Worm (Caenorhabditis elegans) whole organism, mixed stage, embryonic: ENCODE results near the gene T09A12.1.

Experiments used
- bed-3 ChIP-seq: fragments of 200-800 bp; sonication (Bioruptor generic); optimal IDR thresholded peaks from 3 replicates; lab custom pipeline; 2018; ENCODE audit warnings: mild to moderate bottlenecking, missing genetic modification characterization, moderate library complexity, missing compliant biosample characterization
- ceh-43 ChIP-seq: fragments of 200-800 bp; sonication (Bioruptor generic); optimal IDR thresholded peaks from 2 replicates; lab custom pipeline; 2018; ENCODE audit warnings: mild to moderate bottlenecking, missing genetic modification characterization, moderate library complexity, missing compliant biosample characterization
- ces-1 ChIP-seq: fragments of 150-350 bp; optimal IDR thresholded peaks from 2 replicates; lab custom pipeline; 2014; ENCODE audit warnings: missing biosample characterization, missing genetic modification reagents, missing genetic modification characterization
- elt-3 ChIP-seq: fragments of 150-350 bp; optimal IDR thresholded peaks from 2 replicates; lab custom pipeline; 2014; ENCODE audit warnings: missing biosample characterization, missing genetic modification characterization
- lin-32 ChIP-seq: fragments of 200-800 bp; sonication (Bioruptor generic); optimal IDR thresholded peaks from 2 replicates; lab custom pipeline; 2018; ENCODE audit warnings: mild to moderate bottlenecking, missing genetic modification characterization, missing compliant biosample characterization
- nhr-12 ChIP-seq: fragments of 150-350 bp; optimal IDR thresholded peaks from 2 replicates; lab custom pipeline; 2014; ENCODE audit warnings: missing biosample characterization, missing genetic modification characterization
- nhr-2 ChIP-seq: fragments of 150-350 bp; optimal IDR thresholded peaks from 2 replicates; lab custom pipeline; 2014; ENCODE audit warnings: missing biosample characterization, missing genetic modification characterization
- nhr-28 ChIP-seq: fragments of 150-350 bp; optimal IDR thresholded peaks from 2 replicates; lab custom pipeline; 2014; ENCODE audit warnings: missing biosample characterization, missing genetic modification characterization
- pha-4 ChIP-seq: fragments of 150-350 bp; optimal IDR thresholded peaks from 2 replicates; lab custom pipeline; 2018; ENCODE audit warnings: missing biosample characterization, missing genetic modification reagents, missing genetic modification characterization
- tbx-8 ChIP-seq: fragments of 200-800 bp; sonication (Bioruptor generic); optimal IDR thresholded peaks from 2 replicates; lab custom pipeline; 2018; ENCODE audit warnings: mild to moderate bottlenecking, missing genetic modification characterization, moderate library complexity, missing compliant biosample characterization
- unc-39 ChIP-seq: fragments of 150-350 bp; optimal IDR thresholded peaks from 2 replicates; lab custom pipeline; 2014; ENCODE audit warnings: missing biosample characterization, missing genetic modification characterization
- unc-62 ChIP-seq: fragments of 150-350 bp; optimal IDR thresholded peaks from 2 replicates; lab custom pipeline; 2014; ENCODE audit warnings: missing biosample characterization, missing genetic modification reagents, missing genetic modification characterization
- zip-8 ChIP-seq: fragments of 150-350 bp; optimal IDR thresholded peaks from 2 replicates; lab custom pipeline; 2014; ENCODE audit warnings: missing biosample characterization, missing genetic modification characterization

T09A12.1 gene

DNA sequence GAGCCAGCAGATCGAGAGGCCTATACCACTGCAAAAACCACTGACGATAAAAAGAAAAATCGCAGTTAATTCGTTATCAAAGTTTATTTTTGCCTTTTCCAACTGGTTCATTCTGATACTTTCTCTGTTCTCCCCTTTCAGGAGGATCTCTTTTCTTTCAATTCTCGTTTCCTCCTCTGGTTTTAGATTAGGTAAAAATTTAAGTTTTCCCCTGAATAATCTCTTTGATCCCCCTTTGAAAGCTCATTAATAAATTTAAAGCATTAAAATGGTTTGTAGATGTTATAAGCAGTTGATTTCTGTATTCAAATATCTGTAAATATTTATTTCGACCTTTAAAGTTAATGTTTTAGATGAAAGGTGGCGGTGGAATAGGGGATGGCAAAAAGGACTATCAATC is 47.0 kb downstream of the T09A12.1 start, which contains the start of gene K07H8.2:
Gene K07H8.2 (plus strand): TSS at position 301 of the 400 bp plus-strand sequence.
- TF ChIP-seq zip-8 (tag; lab: Kevin White, UChicago) (no peak), elt-3 (tag; lab: Kevin White, UChicago) (no peak), unc-39 (tag; lab: Kevin White, UChicago) (no peak), unc-62 (GFP tag; lab: Kevin White, UChicago) (no peak)

DNA sequence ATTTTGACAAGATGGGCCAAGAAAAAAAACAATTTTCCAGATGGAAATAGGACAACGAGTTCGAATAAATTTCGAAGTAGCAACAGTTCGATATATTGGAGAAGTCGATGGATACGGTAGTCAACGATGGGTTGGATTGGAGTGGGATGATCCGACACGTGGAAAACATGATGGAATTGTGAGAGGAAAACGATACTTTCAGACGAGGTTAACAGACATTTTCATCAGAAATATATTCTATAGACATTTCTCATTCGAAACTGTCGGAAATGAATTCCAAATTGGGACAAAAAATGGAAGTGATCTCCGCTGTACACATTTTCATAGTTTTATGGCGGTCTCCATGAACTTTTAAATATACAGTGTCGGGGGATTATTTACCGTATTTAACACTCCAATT is 50.4 kb downstream of the T09A12.1 start, which contains the start of gene tbce-1:
Gene tbce-1 (plus strand): TSS at position 41 of the 400 bp plus-strand sequence.
- TF ChIP-seq tbx-8 (GFP tag; lab: Kevin White, UChicago) (no peak), ceh-43 (GFP tag; lab: Kevin White, UChicago) (no peak), zip-8 (tag; lab: Kevin White, UChicago) (no peak), nhr-12 (tag; lab: Kevin White, UChicago) (no peak), nhr-2 (no peak), elt-3 (tag; lab: Kevin White, UChicago) (no peak), nhr-28 (no peak), pha-4 (tag; lab: Kevin White, UChicago) (no peak), ces-1 (GFP tag; lab: Kevin White, UChicago) (no peak), bed-3 (GFP tag; lab: Kevin White, UChicago) (no peak), lin-32 (GFP tag; lab: Kevin White, UChicago) (no peak), unc-62 (GFP tag; lab: Kevin White, UChicago) (no peak)
